Fruit fly (Drosophila melanogaster): ENCODE results near the gene CG31683.
"Not testable (repeated sequence)": the region's sequence is repeated elsewhere in the genome, so short reads cannot be mapped to it uniquely, and the experiment has no call there.

CG31683 gene

DNA sequence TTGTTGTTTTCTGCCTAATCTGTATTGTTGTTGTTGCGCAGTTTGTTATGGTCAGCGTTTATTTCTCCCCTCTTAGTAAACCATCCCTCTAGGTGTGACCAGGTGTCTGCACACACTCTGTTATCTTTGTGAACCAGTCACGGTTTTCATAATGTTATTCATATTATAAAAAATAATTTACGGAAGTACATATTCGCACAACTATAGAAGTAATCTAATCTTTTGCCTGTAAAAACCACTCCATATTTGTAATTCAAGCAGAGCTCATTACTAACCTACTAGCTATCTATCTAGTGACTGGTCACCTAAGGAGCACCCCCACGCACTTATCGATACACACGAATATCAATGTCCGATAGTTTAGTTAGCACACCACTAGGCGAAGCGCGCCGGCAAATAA, at the start of gene CG31683, which contains the start of gene CG31687:
Gene CG31683, minus strand, starts transcription at position 101 of the 400 bp plus-strand sequence.
Gene CG31687, plus strand, starts transcription at position 362 of the 400 bp plus-strand sequence.
- not testable (repeated sequence) for TF ChIP-seq cnc (optimal IDR thresholded peaks at IDR 0.05); Hr96 (GFP tag; optimal IDR thresholded peaks at IDR 0.05); CG33017 (tag; optimal IDR thresholded peaks at IDR 0.05)

DNA sequence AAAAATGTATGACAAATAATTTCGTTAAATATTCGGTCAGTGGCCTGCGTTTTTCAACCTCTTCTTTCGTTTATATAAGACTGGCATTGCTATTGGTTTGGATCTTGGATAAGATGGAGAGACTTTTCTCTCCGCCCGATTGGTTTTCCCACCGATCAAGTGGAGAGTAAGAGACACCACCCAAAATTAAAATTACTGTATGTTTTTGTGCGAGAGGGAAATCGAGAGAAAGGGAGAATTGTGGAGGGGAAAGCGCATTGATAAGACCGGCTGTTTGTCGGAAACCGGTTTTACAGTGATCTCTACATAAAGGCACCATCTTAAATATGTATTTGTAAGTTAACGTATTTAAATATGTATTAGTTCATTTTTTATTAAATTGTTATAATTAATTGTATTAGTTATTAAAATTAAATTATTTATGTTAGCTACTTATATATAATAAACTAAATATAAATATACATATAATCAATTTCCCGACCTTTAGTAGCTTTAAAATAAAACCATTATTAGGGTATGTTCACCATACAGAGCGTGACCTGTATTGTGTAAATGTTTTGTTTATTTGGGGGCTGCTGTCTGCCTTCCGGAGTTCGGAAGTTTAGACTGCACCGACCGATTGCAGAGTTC, 44.8 kb upstream of the CG31683 start, which contains the start of gene CG34007:
Gene CG34007, plus strand, starts transcription at position 608 of the 630 bp plus-strand sequence.
- TF ChIP-seq toe (GFP tag; optimal IDR thresholded peaks at IDR 0.05) (no peak), CG14711 (tag; optimal IDR thresholded peaks at IDR 0.05) (no peak), tj (GFP tag; optimal IDR thresholded peaks at IDR 0.05) (no peak), pad (GFP tag; optimal IDR thresholded peaks at IDR 0.05) (peak; percentile 73), ovo (GFP tag; optimal IDR thresholded peaks at IDR 0.05) (no peak), Mnt (GFP tag; optimal IDR thresholded peaks at IDR 0.05) (no peak), Hr96 (GFP tag; optimal IDR thresholded peaks at IDR 0.05) (no peak), cnc (optimal IDR thresholded peaks at IDR 0.05) (no peak), CG12768 (GFP tag; optimal IDR thresholded peaks at IDR 0.05) (no peak), CG7045 (GFP tag; optimal IDR thresholded peaks at IDR 0.05) (no peak), CG1620 (GFP tag; optimal IDR thresholded peaks at IDR 0.05) (no peak), cic (GFP tag; optimal IDR thresholded peaks at IDR 0.05) (no peak), CG11617 (GFP tag; optimal IDR thresholded peaks at IDR 0.05) (no peak), kay (GFP tag; ENCODE audit: borderline replicate concordance) (no peak), Clk (GFP tag; optimal IDR thresholded peaks at IDR 0.05) (no peak), CG33017 (tag; optimal IDR thresholded peaks at IDR 0.05) (no peak), Crg-1 (GFP tag; optimal IDR thresholded peaks at IDR 0.05) (no peak), CG5204 (GFP tag; optimal IDR thresholded peaks at IDR 0.05) (no peak), CG7101 (tag; optimal IDR thresholded peaks at IDR 0.05) (peak; percentile 15), bab1 (GFP tag; optimal IDR thresholded peaks at IDR 0.05) (peak; percentile 14)

DNA sequence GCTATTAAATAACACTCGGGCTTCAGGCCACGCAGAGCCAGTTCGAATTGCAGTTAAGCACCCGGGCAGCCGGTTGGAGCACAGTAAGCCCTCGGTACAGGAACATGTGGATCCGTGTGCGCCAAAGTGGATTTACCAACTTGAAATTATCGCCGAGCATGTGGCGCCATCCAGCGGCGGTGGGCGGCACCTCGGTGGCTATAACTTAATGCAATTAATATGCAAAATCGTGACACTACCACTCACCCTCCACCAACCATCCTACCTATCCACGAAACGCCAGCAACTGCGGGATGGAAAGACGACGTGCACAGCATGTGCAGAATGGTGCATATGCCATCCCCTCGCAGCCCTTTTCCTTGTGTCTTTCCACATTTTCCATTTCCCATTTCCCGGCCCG, 38.4 kb upstream of the CG31683 start:
- TF ChIP-seq pad (GFP tag; optimal IDR thresholded peaks at IDR 0.05) (no peak), tj (GFP tag; optimal IDR thresholded peaks at IDR 0.05) (no peak), CG12768 (GFP tag; optimal IDR thresholded peaks at IDR 0.05) (no peak), cic (GFP tag; optimal IDR thresholded peaks at IDR 0.05) (no peak), bab1 (GFP tag; optimal IDR thresholded peaks at IDR 0.05) (no peak), CG5204 (GFP tag; optimal IDR thresholded peaks at IDR 0.05) (no peak), CG7101 (tag; optimal IDR thresholded peaks at IDR 0.05) (no peak), Clk (GFP tag; optimal IDR thresholded peaks at IDR 0.05) (no peak)

DNA sequence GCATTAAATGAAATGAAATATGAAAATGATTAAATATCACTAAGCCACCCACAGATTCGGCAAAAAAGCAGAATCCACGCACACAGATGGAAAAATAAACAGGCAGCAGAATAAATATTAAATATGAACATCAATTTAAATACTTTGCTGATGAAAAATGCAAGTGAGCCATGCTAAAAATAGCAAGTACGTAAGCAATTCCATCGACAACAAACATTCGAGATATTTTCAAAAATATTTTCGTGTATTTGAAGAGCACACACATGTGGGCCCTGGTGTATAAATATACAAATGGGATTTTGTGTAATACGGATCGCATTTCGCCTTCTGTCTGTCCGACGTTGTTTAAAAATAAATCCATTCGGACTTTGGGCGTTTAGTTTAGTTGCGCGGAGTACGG, 38.0 kb upstream of the CG31683 start:
- no peak for TF ChIP-seq pad (GFP tag; optimal IDR thresholded peaks at IDR 0.05)
- no peak for TF ChIP-seq Mnt (GFP tag; optimal IDR thresholded peaks at IDR 0.05)
- TF ChIP-seq bab1 (GFP tag; optimal IDR thresholded peaks at IDR 0.05) = no peak
- TF ChIP-seq CG33017 (tag; optimal IDR thresholded peaks at IDR 0.05) = no peak
- no peak for TF ChIP-seq CG11617 (GFP tag; optimal IDR thresholded peaks at IDR 0.05)
- no peak for TF ChIP-seq kay (GFP tag; ENCODE audit: borderline replicate concordance)
- TF ChIP-seq CG12768 (GFP tag; optimal IDR thresholded peaks at IDR 0.05) = no peak
- TF ChIP-seq cic (GFP tag; optimal IDR thresholded peaks at IDR 0.05) = no peak
- no peak for TF ChIP-seq Hr96 (GFP tag; optimal IDR thresholded peaks at IDR 0.05)
- no peak for TF ChIP-seq CG14711 (tag; optimal IDR thresholded peaks at IDR 0.05)
- TF ChIP-seq ovo (GFP tag; optimal IDR thresholded peaks at IDR 0.05) = no peak

DNA sequence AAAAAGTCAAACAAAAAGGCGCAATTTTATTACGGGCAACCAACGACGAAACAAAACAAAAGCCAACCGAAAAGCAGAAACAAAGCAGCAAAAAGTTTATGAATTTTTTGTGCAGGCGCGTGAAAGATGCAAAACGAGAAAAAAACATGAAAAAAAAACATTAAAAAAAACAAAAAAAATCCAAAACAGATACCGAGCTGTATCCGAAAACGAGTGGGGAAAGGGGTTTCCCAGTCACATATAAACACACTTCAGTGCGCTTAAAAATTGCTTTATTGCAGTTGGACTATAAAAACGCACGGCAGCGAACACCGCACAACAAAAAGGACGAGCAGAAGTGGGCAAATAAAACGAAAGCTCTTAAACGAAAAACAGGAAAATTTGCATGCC, 37.0 kb upstream of the CG31683 start:
- TF ChIP-seq CG11617 (GFP tag; optimal IDR thresholded peaks at IDR 0.05) (no peak), CG1620 (GFP tag; optimal IDR thresholded peaks at IDR 0.05) (no peak), cnc (optimal IDR thresholded peaks at IDR 0.05) (no peak), CG7045 (GFP tag; optimal IDR thresholded peaks at IDR 0.05) (no peak), bab1 (GFP tag; optimal IDR thresholded peaks at IDR 0.05) (no peak), tj (GFP tag; optimal IDR thresholded peaks at IDR 0.05) (no peak), Mnt (GFP tag; optimal IDR thresholded peaks at IDR 0.05) (no peak), Crg-1 (GFP tag; optimal IDR thresholded peaks at IDR 0.05) (no peak), Clk (GFP tag; optimal IDR thresholded peaks at IDR 0.05) (no peak), kay (GFP tag; ENCODE audit: borderline replicate concordance) (no peak), pad (GFP tag; optimal IDR thresholded peaks at IDR 0.05) (no peak), CG5204 (GFP tag; optimal IDR thresholded peaks at IDR 0.05) (no peak), CG14711 (tag; optimal IDR thresholded peaks at IDR 0.05) (no peak), cic (GFP tag; optimal IDR thresholded peaks at IDR 0.05) (no peak), CG7101 (tag; optimal IDR thresholded peaks at IDR 0.05) (no peak), Hr96 (GFP tag; optimal IDR thresholded peaks at IDR 0.05) (no peak), CG33017 (tag; optimal IDR thresholded peaks at IDR 0.05) (no peak), toe (GFP tag; optimal IDR thresholded peaks at IDR 0.05) (no peak)

DNA sequence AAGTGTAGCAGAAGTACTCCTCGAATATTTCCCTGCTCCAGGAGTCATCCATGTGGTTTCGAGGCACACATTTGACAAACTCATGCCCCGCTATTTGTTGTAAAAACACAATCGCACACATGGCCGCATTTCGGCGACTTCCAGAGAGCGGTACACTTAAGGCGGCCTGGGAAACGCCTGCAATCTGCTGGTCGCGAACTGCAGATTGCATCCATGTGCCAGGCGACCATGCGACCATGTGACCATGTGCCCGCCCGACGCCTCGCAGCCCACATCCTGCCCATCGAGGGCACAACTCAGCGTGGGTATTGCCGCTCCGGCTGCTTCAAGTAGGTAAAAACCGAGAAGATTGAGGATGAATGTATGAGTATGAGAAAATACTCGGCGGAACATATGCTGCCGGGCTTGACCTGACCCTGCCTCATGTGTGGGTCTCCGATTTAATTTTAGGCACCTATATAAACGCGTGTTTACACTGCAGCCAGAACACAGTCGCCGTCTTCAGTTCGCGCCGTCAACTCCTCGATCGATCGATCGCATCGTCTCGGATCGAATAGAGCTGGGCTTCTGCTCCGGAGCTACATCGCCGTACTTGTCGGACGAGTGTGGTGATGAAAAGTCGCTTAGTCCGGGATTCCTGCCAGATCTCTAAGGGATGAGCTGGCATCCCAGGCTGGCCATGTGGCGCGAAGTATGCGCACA, 36.4 kb upstream of the CG31683 start:
- TF ChIP-seq CG12768 (GFP tag; optimal IDR thresholded peaks at IDR 0.05) (no peak), Clk (GFP tag; optimal IDR thresholded peaks at IDR 0.05) (no peak), kay (GFP tag; ENCODE audit: borderline replicate concordance) (no peak), CG14711 (tag; optimal IDR thresholded peaks at IDR 0.05) (no peak), CG5204 (GFP tag; optimal IDR thresholded peaks at IDR 0.05) (no peak), CG33017 (tag; optimal IDR thresholded peaks at IDR 0.05) (no peak), tj (GFP tag; optimal IDR thresholded peaks at IDR 0.05) (no peak), ovo (GFP tag; optimal IDR thresholded peaks at IDR 0.05) (no peak), toe (GFP tag; optimal IDR thresholded peaks at IDR 0.05) (no peak), pad (GFP tag; optimal IDR thresholded peaks at IDR 0.05) (no peak), CG1620 (GFP tag; optimal IDR thresholded peaks at IDR 0.05) (no peak), CG11617 (GFP tag; optimal IDR thresholded peaks at IDR 0.05) (no peak), bab1 (GFP tag; optimal IDR thresholded peaks at IDR 0.05) (no peak), cic (GFP tag; optimal IDR thresholded peaks at IDR 0.05) (no peak)

Measured in whole organism, adult.